Worm (Caenorhabditis elegans) whole organism, late embryonic: ENCODE measurements around the gene clec-223.

Experiments used
- K09A11.1 ChIP-seq: sonication (generic microtip); optimal IDR thresholded peaks from 2 replicates; lab custom pipeline; 2017; ENCODE audit warnings: antibody characterized with exemption, mild to moderate bottlenecking, missing genetic modification characterization, missing compliant biosample characterization; ENCODE audit not compliant: insufficient read depth
- ama-1 ChIP-seq: fragments of 150-350 bp; optimal IDR thresholded peaks from 2 replicates; lab custom pipeline; 2014
- ceh-30 ChIP-seq: fragments of 150-350 bp; optimal IDR thresholded peaks from 2 replicates; lab custom pipeline; 2014; ENCODE audit warnings: missing biosample characterization, missing genetic modification characterization
- ceh-34 ChIP-seq: sonication (generic microtip); optimal IDR thresholded peaks from 2 replicates; lab custom pipeline; 2016; ENCODE audit warnings: mild to moderate bottlenecking, missing genetic modification characterization, missing compliant biosample characterization
- ceh-45 ChIP-seq: fragments of 200-800 bp; sonication (Bioruptor generic); IDR thresholded peaks from 2 replicates; pipeline ENCODE4 v1.3.6; 2022; ENCODE audit warnings: missing genetic modification reagents, missing genetic modification characterization, missing compliant biosample characterization
- ceh-6 ChIP-seq: fragments of 200-800 bp; sonication (Bioruptor generic); optimal IDR thresholded peaks from 2 replicates; lab custom pipeline; 2018; ENCODE audit warnings: mild to moderate bottlenecking, missing genetic modification characterization, missing compliant biosample characterization
- gmeb-2 ChIP-seq: sonication (generic microtip); optimal IDR thresholded peaks from 2 replicates; lab custom pipeline; 2016; ENCODE audit warnings: missing genetic modification characterization, inconsistent platforms, missing compliant biosample characterization
- hlh-30 ChIP-seq: sonication (generic microtip); optimal IDR thresholded peaks from 2 replicates; lab custom pipeline; 2017; ENCODE audit warnings: antibody characterized with exemption, missing genetic modification characterization, missing compliant biosample characterization; ENCODE audit not compliant: insufficient read depth
- hlh-6 ChIP-seq: sonication (generic microtip); optimal IDR thresholded peaks from 2 replicates; lab custom pipeline; 2016; ENCODE audit warnings: missing genotype, missing genetic modification characterization, missing compliant biosample characterization
- hlh-8 ChIP-seq: sonication (generic microtip); optimal IDR thresholded peaks from 2 replicates; lab custom pipeline; 2016; ENCODE audit warnings: missing genotype, missing genetic modification characterization, missing compliant biosample characterization
- nfya-1 ChIP-seq: sonication (generic microtip); optimal IDR thresholded peaks from 2 replicates; lab custom pipeline; 2017; ENCODE audit warnings: missing genetic modification characterization, mild to moderate bottlenecking, missing compliant biosample characterization, antibody characterized with exemption, moderate library complexity
- pqm-1 ChIP-seq: sonication (generic microtip); optimal IDR thresholded peaks from 2 replicates; lab custom pipeline; 2016; ENCODE audit warnings: missing genetic modification characterization, missing compliant biosample characterization
- tbx-2 ChIP-seq: sonication (generic microtip); optimal IDR thresholded peaks from 2 replicates; lab custom pipeline; 2016; ENCODE audit warnings: missing genetic modification characterization, missing compliant biosample characterization

DNA sequence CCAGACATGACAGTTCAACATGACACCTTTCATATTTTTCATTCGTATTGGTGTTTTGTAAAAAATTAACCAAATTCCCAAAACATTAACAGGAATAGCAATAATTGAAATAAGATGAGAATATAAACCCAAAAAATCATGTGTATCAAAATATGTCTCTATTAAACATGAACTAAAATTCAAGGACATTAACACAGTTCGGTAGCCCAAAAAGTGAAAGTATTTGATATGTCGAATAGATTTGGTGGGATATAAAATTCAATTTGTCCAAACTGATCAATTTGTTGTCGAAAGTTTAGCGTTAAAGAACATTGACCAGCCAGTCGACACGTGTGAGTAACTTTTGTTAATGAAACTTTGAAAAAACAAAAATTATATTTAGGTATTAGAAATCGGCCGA is 29.8 kb downstream of the clec-223 start, which contains the start of gene srh-46:
- no peak for TF ChIP-seq tbx-2 (tag; lab: Kevin White, UChicago)
- TF ChIP-seq ceh-34 (tag; lab: Kevin White, UChicago), result no peak
- TF ChIP-seq hlh-30 (tag; lab: Kevin White, UChicago), result no peak
- no peak for TF ChIP-seq nfya-1 (tag; lab: Kevin White, UChicago)
- TF ChIP-seq pqm-1, result no peak
- TF ChIP-seq ceh-45 (GFP tag; lab: Robert Waterston, UW), result no peak
- TF ChIP-seq K09A11.1 (tag; lab: Kevin White, UChicago), result no peak
- no peak for TF ChIP-seq hlh-6 (tag; lab: Kevin White, UChicago)
- TF ChIP-seq ceh-6 (GFP tag; lab: Kevin White, UChicago), result no peak
- no peak for TF ChIP-seq gmeb-2 (tag; lab: Kevin White, UChicago)
- TF ChIP-seq ama-1, result no peak
- TF ChIP-seq ceh-30 (tag; lab: Kevin White, UChicago), result no peak
- no peak for TF ChIP-seq hlh-8 (tag; lab: Kevin White, UChicago)
